Worm (Caenorhabditis elegans) whole organism, L4/young adult: ENCODE data around the gene fbxa-95.

Source experiments
- W03F9.2 ChIP-seq: fragments of 150-350 bp; optimal IDR thresholded peaks from 2 replicates; lab custom pipeline; 2014; ENCODE audit warnings: missing biosample characterization, missing genetic modification characterization
- dao-5 ChIP-seq: sonication (generic microtip); optimal IDR thresholded peaks from 2 replicates; lab custom pipeline; 2016; ENCODE audit warnings: missing genotype, missing genetic modification characterization, moderate library complexity, missing compliant biosample characterization
- him-1 ChIP-seq: sonication (generic microtip); optimal IDR thresholded peaks from 2 replicates; lab custom pipeline; 2016; ENCODE audit warnings: missing genotype, missing genetic modification reagents, missing genetic modification characterization, missing compliant biosample characterization

fbxa-95 gene

ce11 chrV:15571006-15571526, at the start of gene fbxa-95:
Gene fbxa-95, plus strand, starts transcription at chrV:15571476.
- no peak for TF ChIP-seq him-1 (tag; lab: Kevin White, UChicago)
- TF ChIP-seq W03F9.2 (tag; lab: Kevin White, UChicago): no peak
- TF ChIP-seq dao-5: no peak

- no peak for TF ChIP-seq dao-5
- no peak for TF ChIP-seq W03F9.2 (tag; lab: Kevin White, UChicago)
- no peak for TF ChIP-seq him-1 (tag; lab: Kevin White, UChicago)
Observed at ce11 chrV:15521920-15522319, 49.4 kb upstream of the fbxa-95 start, which contains the start of gene lgc-31. Gene lgc-31, minus strand, starts transcription at chrV:15522020.

ce11 chrV:15529069-15529468, 42.2 kb upstream of the fbxa-95 start, which contains the start of gene srh-276:
Gene srh-276, plus strand, starts transcription at chrV:15529369.
- no peak for TF ChIP-seq him-1 (tag; lab: Kevin White, UChicago)
- TF ChIP-seq W03F9.2 (tag; lab: Kevin White, UChicago): no peak
- no peak for TF ChIP-seq dao-5

- TF ChIP-seq him-1 (tag; lab: Kevin White, UChicago) (no peak), dao-5 (no peak), W03F9.2 (tag; lab: Kevin White, UChicago) (no peak)
Observed at ce11 chrV:15533096-15533495, 38.2 kb upstream of the fbxa-95 start, which contains the start of gene F21A3.11. Gene F21A3.11, minus strand, starts transcription at chrV:15533212.

ce11 chrV:15533864-15534263, 37.4 kb upstream of the fbxa-95 start, which contains the start of gene F21A3.2:
Gene F21A3.2, minus strand, starts transcription at chrV:15533964.
- no peak for TF ChIP-seq W03F9.2 (tag; lab: Kevin White, UChicago)
- no peak for TF ChIP-seq dao-5
- TF ChIP-seq him-1 (tag; lab: Kevin White, UChicago): no peak

ce11 chrV:15536320-15536719, 35.0 kb upstream of the fbxa-95 start, which contains the start of gene F21A3.4:
Gene F21A3.4, plus strand, starts transcription at chrV:15536620.
- TF ChIP-seq W03F9.2 (tag; lab: Kevin White, UChicago): no peak
- no peak for TF ChIP-seq dao-5
- no peak for TF ChIP-seq him-1 (tag; lab: Kevin White, UChicago)

- TF ChIP-seq dao-5 (no peak), W03F9.2 (tag; lab: Kevin White, UChicago) (no peak), him-1 (tag; lab: Kevin White, UChicago) (no peak)
Observed at ce11 chrV:15537923-15538322, 33.4 kb upstream of the fbxa-95 start, which contains the start of gene prde-1. Gene prde-1, plus strand, starts transcription at chrV:15538244.

- TF ChIP-seq dao-5 (no peak), him-1 (tag; lab: Kevin White, UChicago) (no peak), W03F9.2 (tag; lab: Kevin White, UChicago) (no peak)
Observed at ce11 chrV:15543252-15543651, 28.0 kb upstream of the fbxa-95 start.

- TF ChIP-seq him-1 (tag; lab: Kevin White, UChicago): no peak
- TF ChIP-seq dao-5: no peak
Observed at ce11 chrV:15544898-15545297, 26.4 kb upstream of the fbxa-95 start, which contains the start of gene glb-14. Gene glb-14, minus strand, starts transcription at chrV:15544994.

ce11 chrV:15547727-15548126, 23.5 kb upstream of the fbxa-95 start:
- TF ChIP-seq dao-5 (no peak), W03F9.2 (tag; lab: Kevin White, UChicago) (no peak), him-1 (tag; lab: Kevin White, UChicago) (no peak)

ce11 chrV:15550408-15550807, 20.9 kb upstream of the fbxa-95 start:
- TF ChIP-seq W03F9.2 (tag; lab: Kevin White, UChicago) (no peak), dao-5 (no peak), him-1 (tag; lab: Kevin White, UChicago) (no peak)

- peak; percentile 37 for TF ChIP-seq him-1 (tag; lab: Kevin White, UChicago)
- no peak for TF ChIP-seq dao-5
Observed at ce11 chrV:15551642-15552041, 19.6 kb upstream of the fbxa-95 start.

ce11 chrV:15553869-15554268, 17.4 kb upstream of the fbxa-95 start:
- TF ChIP-seq W03F9.2 (tag; lab: Kevin White, UChicago) (no peak), dao-5 (no peak), him-1 (tag; lab: Kevin White, UChicago) (no peak)

- TF ChIP-seq him-1 (tag; lab: Kevin White, UChicago) (no peak), dao-5 (no peak), W03F9.2 (tag; lab: Kevin White, UChicago) (no peak)
Observed at ce11 chrV:15559047-15559446, 12.2 kb upstream of the fbxa-95 start, which contains the start of gene acr-18. Gene acr-18, minus strand, starts transcription at chrV:15559147.

- TF ChIP-seq W03F9.2 (tag; lab: Kevin White, UChicago): no peak
- no peak for TF ChIP-seq him-1 (tag; lab: Kevin White, UChicago)
- TF ChIP-seq dao-5: no peak
Observed at ce11 chrV:15559729-15560128, 11.5 kb upstream of the fbxa-95 start.
